Worm (Caenorhabditis elegans) whole organism, young adult: Measurements from ENCODE around the gene Y17G7B.3.

ENCODE experiments used
- D2030.7 ChIP-seq: fragments of 200-800 bp; sonication (Bioruptor generic); IDR thresholded peaks from 2 replicates; pipeline ENCODE4 v1.3.6; 2022; ENCODE audit warnings: missing genetic modification reagents, missing genetic modification characterization, missing compliant biosample characterization
- ama-1 ChIP-seq, 3 experiments: fragments of 150-350 bp in 1 of 3; sonication (generic microtip) in 2 of 3; optimal IDR thresholded peaks; 2 replicates each; lab custom pipeline; 2014 to 2018; ENCODE audit warnings: missing biosample characterization in 2 of 3, missing genetic modification characterization in 2 of 3, missing genetic modification reagents in 2 of 3
- efl-1 ChIP-seq: fragments of 150-350 bp; optimal IDR thresholded peaks from 2 replicates; lab custom pipeline; 2014; ENCODE audit warnings: missing biosample characterization, missing genetic modification reagents, missing genetic modification characterization
- egl-44 ChIP-seq: fragments of 200-800 bp; sonication (Bioruptor generic); IDR thresholded peaks from 2 replicates; pipeline ENCODE4 v1.3.6; 2022; ENCODE audit warnings: missing genetic modification reagents, missing genetic modification characterization, missing compliant biosample characterization
- hsf-1 ChIP-seq: fragments of 200-800 bp; sonication (Bioruptor generic); IDR thresholded peaks from 2 replicates; pipeline ENCODE4 v1.3.6; 2022; ENCODE audit warnings: missing genetic modification reagents, missing genetic modification characterization, missing compliant biosample characterization
- lin-35 ChIP-seq, 3 experiments: fragments of 150-350 bp in 2 of 3; sonication (generic microtip) in 1 of 3; optimal IDR thresholded peaks; 2 replicates each; lab custom pipeline; 2014 to 2018; ENCODE audit warnings: missing biosample characterization in 3 of 3, missing genetic modification characterization in 3 of 3, missing genetic modification reagents in 3 of 3
- nhr-80 ChIP-seq: sonication (generic microtip); optimal IDR thresholded peaks from 2 replicates; lab custom pipeline; 2016; ENCODE audit warnings: missing genetic modification characterization, missing compliant biosample characterization
- pha-4 ChIP-seq: fragments of 150-350 bp; sonication (generic microtip); optimal IDR thresholded peaks from 2 replicates; lab custom pipeline; 2014; ENCODE audit warnings: missing biosample characterization, missing genetic modification reagents, missing genetic modification characterization
- rcor-1 ChIP-seq: fragments of 200-800 bp; sonication (Bioruptor generic); IDR thresholded peaks from 2 replicates; pipeline ENCODE4 v1.3.6; 2022; ENCODE audit warnings: missing genetic modification reagents, missing genetic modification characterization, missing compliant biosample characterization
- snpc-4 ChIP-seq, 5 experiments: fragments of 150-350 bp in 1 of 5; sonication (generic microtip) in 4 of 5; optimal IDR thresholded peaks; 2 replicates each; lab custom pipeline; 2014 to 2018; ENCODE audit warnings: missing genetic modification characterization in 5 of 5, missing biosample characterization in 3 of 5, antibody characterized with exemption in 2 of 5, mild to moderate bottlenecking in 2 of 5, missing compliant biosample characterization in 2 of 5, missing genotype in 2 of 5, moderate library complexity in 2 of 5, missing genetic modification reagents in 1 of 5
- unc-62 ChIP-seq: fragments of 150-350 bp; optimal IDR thresholded peaks from 2 replicates; lab custom pipeline; 2014; ENCODE audit warnings: missing biosample characterization, missing genetic modification reagents, missing genetic modification characterization

- TF ChIP-seq rcor-1 (GFP tag; lab: Robert Waterston, UW), result no peak
- no peak for TF ChIP-seq hsf-1 (GFP tag; lab: Robert Waterston, UW)
- no peak for TF ChIP-seq unc-62 (GFP tag; lab: Kevin White, UChicago)
- TF ChIP-seq nhr-80 (tag; lab: Kevin White, UChicago), result peak; percentile 94
- no peak for TF ChIP-seq snpc-4 (GFP tag; optimal IDR thresholded peaks at IDR 0.05; lab: Kevin White, UChicago)
- TF ChIP-seq snpc-4 (tag; optimal IDR thresholded peaks at IDR 0.05; lab: Kevin White, UChicago), result peak in 2 of 4 experiments; percentile 5 to 47
- TF ChIP-seq lin-35 (GFP tag; optimal IDR thresholded peaks at IDR 0.05; lab: Kevin White, UChicago), result no peak
- no peak for TF ChIP-seq egl-44 (GFP tag; lab: Robert Waterston, UW)
- TF ChIP-seq pha-4 (tag; lab: Kevin White, UChicago), result no peak
- no peak for TF ChIP-seq efl-1 (GFP tag; lab: Kevin White, UChicago)
- no peak for TF ChIP-seq D2030.7 (GFP tag; lab: Robert Waterston, UW)
- TF ChIP-seq ama-1 (optimal IDR thresholded peaks at IDR 0.05; lab: Kevin White, UChicago), result peak; percentile 20
- TF ChIP-seq ama-1 (GFP tag; optimal IDR thresholded peaks at IDR 0.05; lab: Kevin White, UChicago), result no peak
Measured at ce11 chrII:12040167-12040566, 51.3 kb downstream of the Y17G7B.3 start.
